Worm (Caenorhabditis elegans): ENCODE measurements around the gene C34B4.5.
"Not testable (repeated sequence)": the region's sequence is repeated elsewhere in the genome, so short reads cannot be mapped to it uniquely, and the experiment has no call there.

- TF ChIP-seq ztf-23 (GFP tag; IDR thresholded peaks at IDR 0.05); cog-1 (tag; optimal IDR thresholded peaks at IDR 0.05); klf-2 (GFP tag; conservative IDR thresholded peaks at IDR 0.05); ref-1 (GFP tag; conservative IDR thresholded peaks at IDR 0.05); T22C8.4 (GFP tag; IDR thresholded peaks at IDR 0.05); med-1 (GFP tag; optimal IDR thresholded peaks at IDR 0.05; ENCODE audit: insufficient read depth); ztf-29 (GFP tag; IDR thresholded peaks at IDR 0.05); tab-1 (GFP tag; IDR thresholded peaks at IDR 0.05): not testable (repeated sequence)
Measured at ce11 chrV:13134786-13135185, 39.0 kb downstream of the C34B4.5 start, which contains the start of gene clec-225.

Data from whole organism, midembryonic.